Fruit fly (Drosophila melanogaster) Kc167 (cell line): Measurements from ENCODE around the gene NitFhit.

Experiments
- Myc ChIP-seq: fragments of >200 bp; optimal IDR thresholded peaks from 2 replicates; lab custom pipeline; 2017; ENCODE audit warnings: missing external identifiers
- Sin3A ChIP-seq: fragments of >200 bp; optimal IDR thresholded peaks from 2 replicates; lab custom pipeline; 2018; ENCODE audit warnings: missing external identifiers
- h ChIP-seq: fragments of >200 bp; optimal IDR thresholded peaks from 3 replicates; lab custom pipeline; 2018; ENCODE audit warnings: missing external identifiers
- insv ChIP-seq: fragments of >200 bp; optimal IDR thresholded peaks from 3 replicates; lab custom pipeline; 2018; ENCODE audit warnings: missing external identifiers
- psq ChIP-seq: fragments of >200 bp; optimal IDR thresholded peaks from 2 replicates; lab custom pipeline; 2017; ENCODE audit warnings: missing external identifiers
- ttk ChIP-seq: sonication (Bioruptor generic); optimal IDR thresholded peaks from 2 replicates; lab custom pipeline; 2017; ENCODE audit warnings: missing external identifiers

Gene NitFhit

dm6 chr3L:177938-178337 lies 25.6 kb upstream of the NitFhit start:
- TF ChIP-seq ttk (lab: Kevin White, UChicago) (no peak), Sin3A (no peak), psq (lab: Kevin White, UChicago) (no peak), h (lab: Kevin White, UChicago) (no peak), insv (no peak), Myc (lab: Kevin White, UChicago) (no peak)

DNA sequence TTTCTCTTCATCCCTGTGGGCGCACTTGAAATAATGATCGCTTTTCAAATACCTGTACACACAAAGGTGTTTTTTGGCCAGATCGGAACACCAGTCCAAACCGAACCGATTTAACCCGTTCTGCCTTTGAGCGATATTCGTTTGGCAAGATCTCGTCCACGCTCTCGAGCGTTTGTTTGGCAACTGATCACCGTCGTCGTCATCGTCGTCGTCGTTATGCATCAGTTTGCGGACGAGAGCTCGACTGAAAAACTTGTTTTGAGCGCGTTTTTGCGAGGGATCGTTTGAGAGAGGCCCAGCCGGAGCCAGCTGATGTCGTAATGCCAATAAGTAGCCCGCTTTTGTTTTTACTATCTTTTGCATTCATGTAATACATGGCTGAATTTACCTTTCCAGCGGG lies 25.1 kb upstream of the NitFhit start:
- no peak for TF ChIP-seq Sin3A
- no peak for TF ChIP-seq psq (lab: Kevin White, UChicago)
- no peak for TF ChIP-seq Myc (lab: Kevin White, UChicago)
- no peak for TF ChIP-seq insv
- TF ChIP-seq h (lab: Kevin White, UChicago) = no peak
- TF ChIP-seq ttk (lab: Kevin White, UChicago) = no peak

- TF ChIP-seq insv = no peak
These were observed 24.5 kb upstream of the NitFhit start, which contains the start of gene Vdup1 for dm6 chr3L:178913-179488. Vdup1 (minus strand) TSS chr3L:178963.

DNA sequence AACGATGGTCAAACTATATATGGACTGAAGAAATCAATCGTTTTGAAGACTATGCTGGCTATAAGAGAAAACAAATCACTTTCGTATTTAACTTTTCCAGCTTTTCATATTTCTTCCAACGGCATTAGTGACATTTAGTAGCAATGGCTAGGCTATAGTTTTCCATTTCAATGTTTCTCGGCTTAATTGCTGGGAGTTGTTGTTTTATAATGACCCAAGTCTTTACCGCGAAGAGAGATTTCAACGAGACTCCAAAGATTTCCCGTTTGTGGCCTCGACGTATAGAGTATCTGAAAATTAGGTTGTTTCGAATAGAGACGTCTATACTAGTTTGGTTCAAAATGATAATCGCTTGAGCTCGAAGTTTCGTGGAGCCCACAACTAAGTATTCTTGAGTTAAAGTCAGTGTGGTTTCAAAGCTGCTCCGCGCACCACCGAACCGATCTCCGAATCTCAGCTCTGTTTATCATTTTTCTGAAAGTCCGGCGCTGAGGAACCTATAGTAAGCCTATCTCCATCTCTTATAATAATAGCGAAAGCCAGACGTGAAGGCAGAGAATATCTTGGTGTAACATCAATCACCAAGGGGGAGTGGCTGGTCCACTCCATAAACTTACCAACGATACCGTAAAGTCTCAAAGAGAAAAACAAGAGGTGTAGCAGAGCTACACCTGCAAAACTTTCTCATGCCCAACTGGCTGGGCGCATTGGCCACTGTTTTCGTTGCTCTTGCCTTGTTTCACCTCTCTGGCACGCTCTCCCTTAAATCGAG lies 23.9 kb upstream of the NitFhit start, which contains the start of gene CG13875:
TSS of gene CG13875 (plus strand) at position 434 of the 772 bp plus-strand sequence.
- TF ChIP-seq Sin3A = no peak
- no peak for TF ChIP-seq insv
- TF ChIP-seq h (lab: Kevin White, UChicago) = no peak
- TF ChIP-seq ttk (lab: Kevin White, UChicago) = no peak
- no peak for TF ChIP-seq psq (lab: Kevin White, UChicago)
- TF ChIP-seq Myc (lab: Kevin White, UChicago) = no peak

dm6 chr3L:180262-180543 lies 23.3 kb upstream of the NitFhit start:
- no peak for TF ChIP-seq psq (lab: Kevin White, UChicago)
- no peak for TF ChIP-seq Myc (lab: Kevin White, UChicago)
- TF ChIP-seq Sin3A = no peak
- TF ChIP-seq h (lab: Kevin White, UChicago) = no peak
- no peak for TF ChIP-seq insv
- TF ChIP-seq ttk (lab: Kevin White, UChicago) = no peak

dm6 chr3L:184251-184650 lies 19.3 kb upstream of the NitFhit start, which contains the start of the genes CG34140, Mkp and Mtch:
CG34140 (minus strand) TSS chr3L:184424.
Mkp (minus strand) TSS chr3L:184540.
Mtch (plus strand) TSS chr3L:184626.
- TF ChIP-seq ttk (lab: Kevin White, UChicago) (no peak), Sin3A (no peak), Myc (lab: Kevin White, UChicago) (no peak), insv (no peak), h (lab: Kevin White, UChicago) (no peak)

DNA sequence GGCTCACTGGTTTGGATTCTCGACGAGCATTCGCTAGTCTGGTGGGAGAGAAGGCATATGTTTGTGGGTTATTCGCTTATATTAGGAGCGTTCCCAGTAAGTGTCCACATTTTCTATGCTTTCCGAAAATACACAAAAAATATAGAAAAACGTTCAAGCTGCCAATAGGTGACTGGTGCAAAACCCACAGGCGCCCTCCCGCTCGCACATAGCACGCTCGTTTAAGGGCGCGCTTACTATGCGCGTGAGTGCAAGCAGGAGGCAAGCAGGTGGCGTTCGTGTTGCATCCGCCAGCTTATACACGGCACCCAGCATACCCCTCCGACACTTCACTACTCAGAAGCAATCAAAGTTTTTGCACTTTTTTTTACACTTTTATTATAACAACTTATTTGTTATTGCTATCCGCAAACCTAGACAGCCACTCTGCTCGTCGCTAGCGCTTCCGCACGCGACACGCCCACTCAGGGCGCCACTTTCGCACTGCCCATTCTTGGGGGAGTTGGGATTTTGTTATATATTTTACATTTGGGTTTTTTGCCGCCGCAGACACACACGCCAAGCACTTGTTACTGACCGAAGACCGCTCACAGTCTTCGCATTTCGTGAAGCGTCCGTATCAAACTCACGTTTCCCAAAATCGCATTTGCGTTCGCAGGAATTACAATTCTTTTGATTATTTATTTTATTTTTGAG lies 4.3 kb upstream of the NitFhit start:
- no peak for TF ChIP-seq ttk (lab: Kevin White, UChicago)

DNA sequence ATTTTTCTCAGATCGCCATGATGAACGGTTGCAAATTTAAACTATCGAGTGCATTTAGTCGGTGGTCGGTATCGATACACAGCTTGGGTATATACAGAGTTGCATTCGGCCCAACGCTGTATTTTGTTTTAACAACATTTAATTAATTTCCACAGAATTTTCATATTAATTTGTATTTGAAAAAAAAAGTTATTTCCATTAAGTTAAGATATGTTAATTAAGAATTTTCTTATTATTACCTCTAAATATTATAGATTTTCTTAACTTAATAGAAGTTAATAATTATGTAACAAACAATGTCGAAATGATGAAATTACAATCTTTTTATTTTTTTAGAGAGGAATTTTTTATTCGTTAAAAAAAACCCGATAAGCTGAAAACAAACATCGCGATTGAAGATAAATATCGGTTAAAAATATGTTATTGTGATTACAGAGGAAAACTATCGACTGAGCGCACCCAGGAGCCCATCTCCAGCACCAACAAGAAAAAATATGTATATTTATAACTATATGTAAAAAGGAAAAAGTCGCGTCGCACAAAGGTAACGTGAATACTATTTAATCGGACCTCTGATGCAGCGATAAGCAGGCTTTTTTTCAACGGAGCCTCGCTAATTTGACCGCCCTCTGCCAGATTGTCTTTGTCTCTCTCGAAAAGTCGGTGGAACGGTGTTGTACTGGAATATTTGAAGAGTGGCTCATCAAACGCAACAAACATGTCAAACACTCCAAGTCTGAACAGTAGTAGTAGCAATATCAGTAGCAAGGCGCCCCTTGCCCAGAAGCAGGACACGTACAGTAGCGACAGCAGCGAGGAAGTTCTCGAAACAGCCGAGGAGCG lies 3.6 kb upstream of the NitFhit start, which contains the start of the genes rno and mri:
TSS of gene rno (minus strand) at position 9 of the 843 bp plus-strand sequence.
TSS of gene mri (plus strand) at position 421 of the 843 bp plus-strand sequence.
- TF ChIP-seq h (lab: Kevin White, UChicago) (no peak), ttk (lab: Kevin White, UChicago) (no peak), insv (no peak), Myc (lab: Kevin White, UChicago) (no peak), Sin3A (no peak), psq (lab: Kevin White, UChicago) (no peak)

DNA sequence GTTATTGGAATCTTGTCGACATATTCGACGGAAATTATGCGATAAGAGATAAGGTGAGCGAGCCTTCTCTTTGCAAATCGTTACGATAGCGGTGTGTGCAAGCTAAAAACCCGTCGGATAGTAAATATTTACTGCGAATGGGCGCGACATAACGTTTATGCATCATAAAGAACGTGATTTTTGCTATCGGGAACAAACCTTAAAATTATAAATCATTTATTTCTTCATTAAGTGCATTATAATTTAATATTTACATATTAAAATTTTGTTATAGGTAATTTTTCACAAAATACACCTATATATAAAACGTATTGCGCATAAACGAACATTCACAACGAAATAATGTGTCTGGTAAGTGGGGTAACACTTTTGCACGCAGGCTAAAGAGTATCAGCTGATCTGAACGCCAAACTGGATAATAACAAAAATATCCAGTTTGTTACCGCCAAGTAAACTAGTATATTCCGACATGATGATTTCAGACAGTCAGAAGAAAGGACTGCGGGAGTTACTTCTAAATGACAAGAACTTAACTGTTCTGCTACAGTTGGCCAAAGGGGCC lies 2.3 kb downstream of the NitFhit start, which contains the start of the genes Gk1 and CG13876:
TSS of gene Gk1 (minus strand) at position 122 of the 562 bp plus-strand sequence.
TSS of gene CG13876 (plus strand) at position 412 of the 562 bp plus-strand sequence.
- no peak for TF ChIP-seq Sin3A
- TF ChIP-seq h (lab: Kevin White, UChicago) = no peak
- TF ChIP-seq insv = no peak
- TF ChIP-seq ttk (lab: Kevin White, UChicago) = no peak
- no peak for TF ChIP-seq psq (lab: Kevin White, UChicago)
- no peak for TF ChIP-seq Myc (lab: Kevin White, UChicago)

DNA sequence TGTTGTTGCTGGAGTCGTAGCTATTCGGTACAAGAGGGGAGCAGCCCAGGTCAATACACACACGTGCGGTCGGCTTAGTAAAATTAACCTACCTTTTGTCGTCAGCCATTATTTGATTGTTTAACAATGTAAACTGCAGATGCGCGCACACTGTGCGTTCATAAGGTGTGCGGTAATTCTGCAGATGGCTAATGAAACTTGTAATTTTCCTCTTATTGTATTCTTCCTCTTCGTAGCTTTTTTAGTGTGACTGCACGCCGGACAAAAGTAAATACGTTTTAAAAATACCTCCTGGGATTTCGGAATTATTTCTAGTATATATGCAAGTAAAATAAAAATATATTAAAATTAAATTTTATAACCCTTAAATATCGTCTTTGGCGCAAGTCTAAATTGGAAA lies 7.7 kb downstream of the NitFhit start, which contains the start of gene Prp4k:
TSS of gene Prp4k (minus strand) at position 258 of the 400 bp plus-strand sequence.
- TF ChIP-seq Myc (lab: Kevin White, UChicago) (no peak), psq (lab: Kevin White, UChicago) (no peak), Sin3A (no peak), ttk (lab: Kevin White, UChicago) (no peak)

DNA sequence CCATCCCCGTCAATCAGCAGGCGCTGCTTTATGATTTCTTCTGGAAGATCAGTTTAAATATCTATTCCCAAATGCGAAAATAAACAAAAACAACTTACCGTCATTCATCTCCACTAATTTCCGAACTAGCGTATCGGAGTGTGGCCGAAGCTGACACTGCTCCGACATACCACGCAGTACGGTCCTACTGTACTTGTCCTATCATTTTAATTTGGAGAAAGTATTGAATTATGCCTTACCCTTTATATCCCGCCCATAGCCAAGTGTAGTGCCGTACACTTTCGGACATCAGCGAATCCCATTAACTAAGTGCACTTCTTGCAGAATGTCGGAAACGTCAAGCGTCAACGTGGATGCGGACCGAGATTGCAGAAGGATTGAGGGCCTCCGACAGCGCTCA lies 9.0 kb downstream of the NitFhit start, which contains the start of the genes thoc7 and Dis3l2:
TSS of gene thoc7 (minus strand) at position 168 of the 400 bp plus-strand sequence.
TSS of gene Dis3l2 (plus strand) at position 190 of the 400 bp plus-strand sequence.
- TF ChIP-seq Myc (lab: Kevin White, UChicago) = no peak
- no peak for TF ChIP-seq h (lab: Kevin White, UChicago)
- TF ChIP-seq ttk (lab: Kevin White, UChicago) = no peak
- no peak for TF ChIP-seq Sin3A
- TF ChIP-seq insv = no peak
- no peak for TF ChIP-seq psq (lab: Kevin White, UChicago)
